Fruit fly (Drosophila melanogaster): ENCODE measurements around the gene eys.

DNA sequence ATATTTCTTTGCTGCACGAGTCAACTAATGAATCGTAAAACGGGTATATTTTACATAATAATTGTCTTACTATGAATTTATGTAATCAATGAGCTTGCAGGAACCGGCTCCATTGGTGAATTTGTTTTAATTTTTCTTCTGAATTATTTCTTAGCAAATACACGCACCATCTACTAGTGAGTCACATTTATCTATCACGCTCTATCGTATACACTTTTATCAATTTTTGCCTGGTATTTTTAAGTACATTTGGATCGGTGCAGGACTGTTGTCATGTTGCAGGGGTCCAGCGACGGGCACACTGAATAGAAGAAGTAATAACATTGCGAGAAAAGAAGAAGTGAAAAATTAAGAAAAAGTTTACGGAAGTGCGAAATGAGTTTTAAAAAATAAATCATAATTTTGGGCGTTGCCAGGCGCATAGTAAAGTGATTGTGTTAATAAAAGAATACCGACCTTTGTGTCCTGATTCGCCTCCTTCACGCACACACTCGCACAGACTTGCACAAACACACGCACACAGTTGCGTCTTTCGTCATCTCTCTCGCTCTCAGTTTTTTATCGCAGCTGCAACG lies 53.7 kb downstream of the eys start, which contains the start of the genes Rab5 and Axud1:
- TF ChIP-seq net (GFP tag; optimal IDR thresholded peaks at IDR 0.05), result peak; percentile 14
- no peak for TF ChIP-seq fd85E (GFP tag; optimal IDR thresholded peaks at IDR 0.05)
- TF ChIP-seq CG6276 (GFP tag; optimal IDR thresholded peaks at IDR 0.05), result peak; percentile 22
- no peak for TF ChIP-seq OdsH (GFP tag; optimal IDR thresholded peaks at IDR 0.05)
- no peak for TF ChIP-seq Sox102F (GFP tag; optimal IDR thresholded peaks at IDR 0.05)
- no peak for TF ChIP-seq Lpt (GFP tag; optimal IDR thresholded peaks at IDR 0.05)
- no peak for TF ChIP-seq Smox (GFP tag; optimal IDR thresholded peaks at IDR 0.05)
